Fruit fly (Drosophila melanogaster): ENCODE results near the gene mRpL9.

The mRpL9 gene

dm6 chr3R:15356645-15357431 is 26.3 kb downstream of the mRpL9 start, which contains the start of the genes Atg4b and Hibch (continued):
- TF ChIP-seq ash1 (GFP tag; optimal IDR thresholded peaks at IDR 0.05) = no peak
- peak; percentile 59; the same call in 1 of the 2 replicates for TF ChIP-seq CG8765 (GFP tag; IDR thresholded peaks at IDR 0.05)
- peak; percentile 87 for TF ChIP-seq MBD-R2 (GFP tag; IDR thresholded peaks at IDR 0.05)
- TF ChIP-seq pita (GFP tag; optimal IDR thresholded peaks at IDR 0.05) = no peak
- peak; percentile 39; the same call in 1 of the 2 replicates for TF ChIP-seq bbx (GFP tag; IDR thresholded peaks at IDR 0.05; ENCODE audit: partially characterized antibody)
- TF ChIP-seq CG7987 (GFP tag; optimal IDR thresholded peaks at IDR 0.05) = peak; percentile 55
- peak; percentile 92 for TF ChIP-seq gem (tag; optimal IDR thresholded peaks at IDR 0.05)
- TF ChIP-seq row (GFP tag; IDR thresholded peaks at IDR 0.05) = peak; percentile 97
- TF ChIP-seq CG15601 (tag; optimal IDR thresholded peaks at IDR 0.05) = peak; percentile 79
- no peak for TF ChIP-seq sim (GFP tag; IDR thresholded peaks at IDR 0.05)
- TF ChIP-seq sisA (GFP tag; IDR thresholded peaks at IDR 0.05) = peak; percentile 84
- TF ChIP-seq pan (optimal IDR thresholded peaks at IDR 0.05) = no peak
- TF ChIP-seq pan (GFP tag; optimal IDR thresholded peaks at IDR 0.05 in 1 of 2, IDR thresholded peaks at IDR 0.05 in 1 of 2) = peak in 1 of 2 experiments; percentile 83
- peak; percentile 87 for TF ChIP-seq CG13775 (GFP tag; optimal IDR thresholded peaks at IDR 0.05)
- peak; percentile 8 for TF ChIP-seq CG1647 (GFP tag; optimal IDR thresholded peaks at IDR 0.05)
- TF ChIP-seq gsb-n (tag; optimal IDR thresholded peaks at IDR 0.05) = no peak
- peak; percentile 84 for TF ChIP-seq CG7372 (GFP tag; IDR thresholded peaks at IDR 0.05)
- no peak for TF ChIP-seq Sox100B (GFP tag; optimal IDR thresholded peaks at IDR 0.05)
- peak; percentile 82 for TF ChIP-seq CG12155 (GFP tag; optimal IDR thresholded peaks at IDR 0.05)
- TF ChIP-seq Drgx (GFP tag; IDR thresholded peaks at IDR 0.05) = peak; percentile 72
- no peak for TF ChIP-seq eyg (GFP tag; optimal IDR thresholded peaks at IDR 0.05)
- TF ChIP-seq CG17359 (tag; optimal IDR thresholded peaks at IDR 0.05) = peak; percentile 83
- no peak for TF ChIP-seq tna (GFP tag; IDR thresholded peaks at IDR 0.05; ENCODE audit: partially characterized antibody)
- peak; percentile 85 for TF ChIP-seq CG10147 (GFP tag; optimal IDR thresholded peaks at IDR 0.05)
- TF ChIP-seq zfh2 (GFP tag; optimal IDR thresholded peaks at IDR 0.05) = peak; percentile 69
- TF ChIP-seq dysf (GFP tag; IDR thresholded peaks at IDR 0.05) = peak; percentile 85
- no peak for TF ChIP-seq vnd (GFP tag; IDR thresholded peaks at IDR 0.05; ENCODE audit: partially characterized antibody)
- peak; percentile 27 for TF ChIP-seq MTF-1 (GFP tag; optimal IDR thresholded peaks at IDR 0.05; ENCODE audit: borderline replicate concordance)
- TF ChIP-seq Xrp1 (GFP tag; IDR thresholded peaks at IDR 0.05) = peak; percentile 86
- TF ChIP-seq CG31365 (tag; optimal IDR thresholded peaks at IDR 0.05) = no peak
- peak; percentile 90 for TF ChIP-seq CG12391 (tag; optimal IDR thresholded peaks at IDR 0.05)
- peak; percentile 59 for TF ChIP-seq ATbp (GFP tag; optimal IDR thresholded peaks at IDR 0.05)
- TF ChIP-seq nerfin-2 (GFP tag; IDR thresholded peaks at IDR 0.05; ENCODE audit: partially characterized antibody) = no peak
- TF ChIP-seq Sry-δ (GFP tag; optimal IDR thresholded peaks at IDR 0.05) = peak; percentile 8
- peak; percentile 73 for TF ChIP-seq CG18764 (GFP tag; optimal IDR thresholded peaks at IDR 0.05)
- TF ChIP-seq HHEX (GFP tag; optimal IDR thresholded peaks at IDR 0.05) = peak; percentile 81
- TF ChIP-seq run (tag; optimal IDR thresholded peaks at IDR 0.05) = no peak
- TF ChIP-seq Dip3 (GFP tag; optimal IDR thresholded peaks at IDR 0.05) = peak; percentile 48
- peak; percentile 91 for TF ChIP-seq slbo (GFP tag; IDR thresholded peaks at IDR 0.05)
- TF ChIP-seq Fer2 (tag; optimal IDR thresholded peaks at IDR 0.05) = peak; percentile 86
- TF ChIP-seq CG17568 (GFP tag; optimal IDR thresholded peaks at IDR 0.05) = no peak
- no peak for TF ChIP-seq gce (GFP tag; IDR thresholded peaks at IDR 0.05)
- peak; percentile 66; the same call in 2 of the 3 replicates for TF ChIP-seq ase (GFP tag; IDR thresholded peaks at IDR 0.05)
- TF ChIP-seq sug (tag; optimal IDR thresholded peaks at IDR 0.05) = peak; percentile 93
- peak; percentile 68 for TF ChIP-seq CG7357 (GFP tag; IDR thresholded peaks at IDR 0.05)
- TF ChIP-seq CG31224 (GFP tag; IDR thresholded peaks at IDR 0.05) = peak; percentile 75
- TF ChIP-seq Adf1 (GFP tag; IDR thresholded peaks at IDR 0.05) = peak; percentile 43; the same call in 1 of the 2 replicates
- TF ChIP-seq CG3726 (GFP tag; IDR thresholded peaks at IDR 0.05) = peak; percentile 69; the same call in 2 of the 3 replicates
- TF ChIP-seq NfI (GFP tag; optimal IDR thresholded peaks at IDR 0.05) = peak; percentile 85
